Worm (Caenorhabditis elegans) whole organism, L2 larva: ENCODE results near the gene nspg-12.

Experiments used
- ama-1 ChIP-seq: fragments of 150-350 bp; optimal IDR thresholded peaks from 2 replicates; lab custom pipeline; 2018; ENCODE audit warnings: inconsistent platforms
- ceh-82 ChIP-seq: fragments of 150-350 bp; optimal IDR thresholded peaks from 2 replicates; lab custom pipeline; 2014; ENCODE audit warnings: missing biosample characterization, missing genetic modification characterization
- lin-13 ChIP-seq: fragments of 150-350 bp; optimal IDR thresholded peaks from 2 replicates; lab custom pipeline; 2014; ENCODE audit warnings: missing biosample characterization, missing genetic modification reagents, missing genetic modification characterization
- lsy-2 ChIP-seq, 2 experiments: fragments of 150-350 bp in 1 of 2; sonication (generic microtip) in 1 of 2; optimal IDR thresholded peaks; 2 replicates each; lab custom pipeline; 2014 to 2017; ENCODE audit warnings: missing biosample characterization in 2 of 2, missing genetic modification characterization in 2 of 2
- mdl-1 ChIP-seq, 2 experiments: fragments of 150-350 bp in 1 of 2; sonication (generic microtip) in 1 of 2; optimal IDR thresholded peaks; 2 replicates each; lab custom pipeline; 2017; ENCODE audit warnings: missing biosample characterization in 2 of 2, missing genetic modification characterization in 2 of 2
- nhr-237 ChIP-seq: fragments of 150-350 bp; optimal IDR thresholded peaks from 2 replicates; lab custom pipeline; 2014; ENCODE audit warnings: missing biosample characterization, missing genetic modification characterization
- nhr-25 ChIP-seq: fragments of 150-350 bp; sonication (generic microtip); optimal IDR thresholded peaks from 3 replicates; lab custom pipeline; 2014; ENCODE audit warnings: missing biosample characterization, missing genetic modification characterization
- peb-1 ChIP-seq: fragments of 150-350 bp; optimal IDR thresholded peaks from 2 replicates; lab custom pipeline; 2014; ENCODE audit warnings: missing biosample characterization, missing genetic modification characterization
- sem-4 ChIP-seq: fragments of 150-350 bp; optimal IDR thresholded peaks from 2 replicates; lab custom pipeline; 2014; ENCODE audit warnings: missing biosample characterization, missing genetic modification reagents, missing genetic modification characterization
- zag-1 ChIP-seq: fragments of 150-350 bp; optimal IDR thresholded peaks from 2 replicates; lab custom pipeline; 2014; ENCODE audit warnings: missing biosample characterization, missing genetic modification characterization
- ztf-11 ChIP-seq: sonication (generic microtip); optimal IDR thresholded peaks from 2 replicates; lab custom pipeline; 2017; ENCODE audit warnings: missing biosample characterization, missing genetic modification characterization

- TF ChIP-seq zag-1 (tag; lab: Kevin White, UChicago) (no peak), sem-4 (tag; lab: Kevin White, UChicago) (peak; percentile 29), nhr-25 (tag; lab: Kevin White, UChicago) (peak; percentile 67), ztf-11 (no peak), mdl-1 (tag; optimal IDR thresholded peaks at IDR 0.05; lab: Kevin White, UChicago) (peak in 1 of 2 experiments; percentile 0), ceh-82 (tag; lab: Kevin White, UChicago) (no peak), lsy-2 (tag; optimal IDR thresholded peaks at IDR 0.05; lab: Kevin White, UChicago) (peak in 1 of 2 experiments; percentile 23), ama-1 (lab: Kevin White, UChicago) (no peak), lin-13 (GFP tag; lab: Kevin White, UChicago) (no peak), peb-1 (tag; lab: Kevin White, UChicago) (no peak), nhr-237 (tag; lab: Kevin White, UChicago) (no peak)
These were observed 18.1 kb downstream of the nspg-12 start, which contains the start of gene hst-6 for ce11 chrX:5275209-5275608.
